Worm (Caenorhabditis elegans): Measurements from ENCODE around the gene Y32F6A.4.

The Y32F6A.4 gene

ce11 chrV:10426253-10426652 is 7.6 kb downstream of the Y32F6A.4 start, which contains the start of gene apc-10:
TSS of gene apc-10 (minus strand) at chrV:10426353.
- TF ChIP-seq ztf-23 (GFP tag; IDR thresholded peaks at IDR 0.05) (no peak), ref-1 (GFP tag; conservative IDR thresholded peaks at IDR 0.05) (no peak), klf-2 (GFP tag; conservative IDR thresholded peaks at IDR 0.05) (no peak), cog-1 (tag; optimal IDR thresholded peaks at IDR 0.05) (no peak), ztf-29 (GFP tag; IDR thresholded peaks at IDR 0.05) (no peak), tab-1 (GFP tag; IDR thresholded peaks at IDR 0.05) (no peak), flt-1 (GFP tag; IDR thresholded peaks at IDR 0.05) (no peak), T22C8.4 (GFP tag; IDR thresholded peaks at IDR 0.05) (no peak), med-1 (GFP tag; optimal IDR thresholded peaks at IDR 0.05; ENCODE audit: insufficient read depth) (no peak)

DNA sequence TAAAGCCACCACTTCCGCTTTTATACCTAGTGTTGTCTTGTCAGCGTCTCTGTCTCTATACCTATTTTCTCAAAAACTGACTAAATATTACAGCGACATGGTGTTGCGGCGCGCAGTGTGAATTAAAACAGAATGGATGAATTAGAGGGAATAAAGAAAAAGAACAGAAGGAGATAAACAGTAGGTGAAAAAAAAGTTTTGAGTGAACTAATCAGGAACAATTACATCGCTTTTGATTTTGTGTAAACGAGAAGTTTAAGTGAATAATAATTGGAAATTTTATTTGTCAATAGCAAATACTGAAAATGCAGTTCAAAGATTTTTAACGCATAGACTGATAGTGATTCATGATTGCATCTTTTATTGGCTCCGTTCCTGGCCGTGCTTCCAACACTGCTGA is 8.8 kb downstream of the Y32F6A.4 start, which contains the start of gene col-12:
Gene col-12, minus strand, starts transcription at position 101 of the 400 bp plus-strand sequence.
- TF ChIP-seq klf-2 (GFP tag; conservative IDR thresholded peaks at IDR 0.05): no peak
- TF ChIP-seq cog-1 (tag; optimal IDR thresholded peaks at IDR 0.05): no peak
- TF ChIP-seq flt-1 (GFP tag; IDR thresholded peaks at IDR 0.05): no peak
- TF ChIP-seq med-1 (GFP tag; optimal IDR thresholded peaks at IDR 0.05; ENCODE audit: insufficient read depth): no peak
- no peak for TF ChIP-seq tab-1 (GFP tag; IDR thresholded peaks at IDR 0.05)

- TF ChIP-seq med-1 (GFP tag; optimal IDR thresholded peaks at IDR 0.05; ENCODE audit: insufficient read depth): no peak
- TF ChIP-seq cog-1 (tag; optimal IDR thresholded peaks at IDR 0.05): no peak
- TF ChIP-seq ztf-29 (GFP tag; IDR thresholded peaks at IDR 0.05): no peak
- TF ChIP-seq ref-1 (GFP tag; conservative IDR thresholded peaks at IDR 0.05): no peak
- TF ChIP-seq flt-1 (GFP tag; IDR thresholded peaks at IDR 0.05): no peak
- TF ChIP-seq tab-1 (GFP tag; IDR thresholded peaks at IDR 0.05): no peak
- TF ChIP-seq T22C8.4 (GFP tag; IDR thresholded peaks at IDR 0.05): no peak
- TF ChIP-seq klf-2 (GFP tag; conservative IDR thresholded peaks at IDR 0.05): no peak
- TF ChIP-seq ztf-23 (GFP tag; IDR thresholded peaks at IDR 0.05): no peak
Measured at ce11 chrV:10423511-10423910, 10.4 kb downstream of the Y32F6A.4 start.

ce11 chrV:10421802-10422201 is 12.1 kb downstream of the Y32F6A.4 start, which contains the start of gene col-13:
TSS of gene col-13 (minus strand) at chrV:10421902.
- no peak for TF ChIP-seq ztf-29 (GFP tag; IDR thresholded peaks at IDR 0.05)
- no peak for TF ChIP-seq med-1 (GFP tag; optimal IDR thresholded peaks at IDR 0.05; ENCODE audit: insufficient read depth)
- TF ChIP-seq cog-1 (tag; optimal IDR thresholded peaks at IDR 0.05): no peak
- no peak for TF ChIP-seq flt-1 (GFP tag; IDR thresholded peaks at IDR 0.05)
- no peak for TF ChIP-seq ref-1 (GFP tag; conservative IDR thresholded peaks at IDR 0.05)
- no peak for TF ChIP-seq klf-2 (GFP tag; conservative IDR thresholded peaks at IDR 0.05)
- TF ChIP-seq ztf-23 (GFP tag; IDR thresholded peaks at IDR 0.05): no peak
- no peak for TF ChIP-seq T22C8.4 (GFP tag; IDR thresholded peaks at IDR 0.05)
- TF ChIP-seq tab-1 (GFP tag; IDR thresholded peaks at IDR 0.05): no peak

ce11 chrV:10418961-10419360 is 14.9 kb downstream of the Y32F6A.4 start, which contains the start of gene F15H10.5:
TSS of gene F15H10.5 (minus strand) at chrV:10419061.
- TF ChIP-seq ref-1 (GFP tag; conservative IDR thresholded peaks at IDR 0.05) (no peak), flt-1 (GFP tag; IDR thresholded peaks at IDR 0.05) (no peak), tab-1 (GFP tag; IDR thresholded peaks at IDR 0.05) (no peak), ztf-29 (GFP tag; IDR thresholded peaks at IDR 0.05) (no peak), T22C8.4 (GFP tag; IDR thresholded peaks at IDR 0.05) (no peak), cog-1 (tag; optimal IDR thresholded peaks at IDR 0.05) (no peak), med-1 (GFP tag; optimal IDR thresholded peaks at IDR 0.05; ENCODE audit: insufficient read depth) (no peak), ztf-23 (GFP tag; IDR thresholded peaks at IDR 0.05) (no peak)

- TF ChIP-seq klf-2 (GFP tag; conservative IDR thresholded peaks at IDR 0.05) (no peak), tab-1 (GFP tag; IDR thresholded peaks at IDR 0.05) (no peak), ztf-29 (GFP tag; IDR thresholded peaks at IDR 0.05) (no peak), ref-1 (GFP tag; conservative IDR thresholded peaks at IDR 0.05) (no peak), med-1 (GFP tag; optimal IDR thresholded peaks at IDR 0.05; ENCODE audit: insufficient read depth) (no peak), flt-1 (GFP tag; IDR thresholded peaks at IDR 0.05) (no peak), cog-1 (tag; optimal IDR thresholded peaks at IDR 0.05) (no peak)
Measured at ce11 chrV:10416925-10417324, 16.9 kb downstream of the Y32F6A.4 start, which contains the start of gene F15H10.10. TSS of gene F15H10.10 (minus strand) at chrV:10417025.

- TF ChIP-seq klf-2 (GFP tag; conservative IDR thresholded peaks at IDR 0.05) (no peak), ref-1 (GFP tag; conservative IDR thresholded peaks at IDR 0.05) (no peak), flt-1 (GFP tag; IDR thresholded peaks at IDR 0.05) (no peak), med-1 (GFP tag; optimal IDR thresholded peaks at IDR 0.05; ENCODE audit: insufficient read depth) (no peak), cog-1 (tag; optimal IDR thresholded peaks at IDR 0.05) (no peak), tab-1 (GFP tag; IDR thresholded peaks at IDR 0.05) (no peak), ztf-29 (GFP tag; IDR thresholded peaks at IDR 0.05) (no peak), ztf-23 (GFP tag; IDR thresholded peaks at IDR 0.05) (no peak), T22C8.4 (GFP tag; IDR thresholded peaks at IDR 0.05) (no peak)
Measured at ce11 chrV:10414610-10415009, 19.3 kb downstream of the Y32F6A.4 start, which contains the start of gene F15H10.9. TSS of gene F15H10.9 (minus strand) at chrV:10414710.

ce11 chrV:10410030-10410713 is 23.7 kb downstream of the Y32F6A.4 start, which contains the start of gene F15H10.12:
TSS of gene F15H10.12 (minus strand) at chrV:10410080.
- TF ChIP-seq med-1 (GFP tag; optimal IDR thresholded peaks at IDR 0.05; ENCODE audit: insufficient read depth): no peak

ce11 chrV:10406313-10406712 is 27.6 kb downstream of the Y32F6A.4 start, which contains the start of gene F15H10.7:
TSS of gene F15H10.7 (minus strand) at chrV:10406413.
- TF ChIP-seq klf-2 (GFP tag; conservative IDR thresholded peaks at IDR 0.05) (no peak), ref-1 (GFP tag; conservative IDR thresholded peaks at IDR 0.05) (no peak), T22C8.4 (GFP tag; IDR thresholded peaks at IDR 0.05) (no peak), flt-1 (GFP tag; IDR thresholded peaks at IDR 0.05) (no peak), ztf-29 (GFP tag; IDR thresholded peaks at IDR 0.05) (no peak), ztf-23 (GFP tag; IDR thresholded peaks at IDR 0.05) (no peak), cog-1 (tag; optimal IDR thresholded peaks at IDR 0.05) (no peak), med-1 (GFP tag; optimal IDR thresholded peaks at IDR 0.05; ENCODE audit: insufficient read depth) (no peak), tab-1 (GFP tag; IDR thresholded peaks at IDR 0.05) (no peak)
